Fruit fly (Drosophila melanogaster) whole organism, embryonic: Measurements from ENCODE around the gene scrib.

Experiments used
- Ada2b ChIP-seq: fragments of 200-800 bp; sonication (Bioruptor generic); IDR thresholded peaks from 2 replicates; pipeline ENCODE4 v1.3.6; 2022; ENCODE audit warnings: missing biosample characterization, missing genetic modification characterization
- B-H1 ChIP-seq: fragments of 200-800 bp; sonication (Bioruptor generic); IDR thresholded peaks from 3 replicates; pipeline ENCODE4 v1.3.6; 2022; ENCODE audit warnings: missing biosample characterization, missing genetic modification characterization
- CG10147 ChIP-seq: fragments of 200-800 bp; sonication (Bioruptor generic); optimal IDR thresholded peaks from 2 replicates; lab custom pipeline; 2019; ENCODE audit warnings: missing biosample characterization, mild to moderate bottlenecking, missing genetic modification characterization, moderate library complexity
- CG10321 ChIP-seq: fragments of 200-800 bp; sonication (Bioruptor generic); IDR thresholded peaks from 2 replicates; pipeline ENCODE4 v1.3.6; 2022; ENCODE audit warnings: missing biosample characterization, missing genetic modification characterization
- CG10431 ChIP-seq: fragments of 200-800 bp; sonication (Bioruptor generic); optimal IDR thresholded peaks from 3 replicates; lab custom pipeline; 2018; ENCODE audit warnings: missing biosample characterization, mild to moderate bottlenecking, missing genetic modification characterization
- CG10654 ChIP-seq: fragments of 200-800 bp; sonication (Bioruptor generic); optimal IDR thresholded peaks from 2 replicates; lab custom pipeline; 2016; ENCODE audit warnings: missing biosample characterization, missing genetic modification characterization
- CG11247 ChIP-seq: fragments of 200-800 bp; sonication (Bioruptor generic); IDR thresholded peaks from 2 replicates; pipeline ENCODE4 v1.3.6; 2022; ENCODE audit warnings: missing biosample characterization, missing genetic modification characterization
- CG11456 ChIP-seq: fragments of 200-800 bp; sonication (Bioruptor generic); IDR thresholded peaks from 3 replicates; pipeline ENCODE4 v1.3.6; 2022; ENCODE audit warnings: missing biosample characterization, missing genetic modification characterization
- CG11696 ChIP-seq: fragments of 200-800 bp; sonication (Bioruptor generic); IDR thresholded peaks from 2 replicates; pipeline ENCODE4 v1.3.6; 2022; ENCODE audit warnings: missing biosample characterization, missing genetic modification characterization
- CG12236 ChIP-seq: fragments of 200-800 bp; sonication (Bioruptor generic); optimal IDR thresholded peaks from 2 replicates; lab custom pipeline; 2016; ENCODE audit warnings: missing biosample characterization, missing genetic modification characterization
- CG15696 ChIP-seq: fragments of 200-800 bp; sonication (Bioruptor generic); optimal IDR thresholded peaks from 2 replicates; lab custom pipeline; 2019; ENCODE audit warnings: missing biosample characterization, mild to moderate bottlenecking, missing genetic modification characterization, moderate library complexity
- CG16813 ChIP-seq: fragments of 200-800 bp; sonication (Bioruptor generic); IDR thresholded peaks from 3 replicates; pipeline ENCODE4 v1.3.6; 2022; ENCODE audit warnings: missing biosample characterization, missing genetic modification characterization; ENCODE audit not compliant: partially characterized antibody
- CG18262 ChIP-seq: fragments of 200-800 bp; optimal IDR thresholded peaks from 3 replicates; lab custom pipeline; 2019; ENCODE audit warnings: missing biosample characterization, mild to moderate bottlenecking, missing genetic modification characterization, moderate library complexity
- CG31365 ChIP-seq: fragments of 200-800 bp; sonication (Bioruptor generic); optimal IDR thresholded peaks from 2 replicates; lab custom pipeline; 2018; ENCODE audit warnings: missing biosample characterization, mild to moderate bottlenecking, missing genetic modification characterization
- CG33557 ChIP-seq: fragments of 200-800 bp; sonication (Bioruptor generic); optimal IDR thresholded peaks from 2 replicates; lab custom pipeline; 2019; ENCODE audit warnings: missing biosample characterization, mild to moderate bottlenecking, missing genetic modification characterization, moderate library complexity
- CG34224 ChIP-seq: fragments of 200-800 bp; sonication (Bioruptor generic); IDR thresholded peaks from 3 replicates; pipeline ENCODE4 v1.3.6; 2022; ENCODE audit warnings: missing biosample characterization, missing genetic modification characterization; ENCODE audit not compliant: partially characterized antibody
- CG4707 ChIP-seq: fragments of 200-800 bp; sonication (Bioruptor generic); optimal IDR thresholded peaks from 2 replicates; lab custom pipeline; 2018; ENCODE audit warnings: missing biosample characterization, mild to moderate bottlenecking, missing genetic modification characterization, moderate library complexity
- CG4854 ChIP-seq: fragments of 200-800 bp; sonication (Bioruptor generic); optimal IDR thresholded peaks from 2 replicates; lab custom pipeline; 2016; ENCODE audit warnings: missing biosample characterization, missing genetic modification characterization, inconsistent platforms
- CG5953 ChIP-seq: fragments of 200-800 bp; sonication (Bioruptor generic); IDR thresholded peaks from 2 replicates; pipeline ENCODE4 v1.3.6; 2022; ENCODE audit warnings: missing biosample characterization, missing genetic modification characterization
- CG6689 ChIP-seq: fragments of 200-800 bp; sonication (Bioruptor generic); IDR thresholded peaks from 2 replicates; pipeline ENCODE4 v1.3.6; 2022; ENCODE audit warnings: missing biosample characterization, missing genetic modification characterization
- CG6791 ChIP-seq: fragments of 200-800 bp; sonication (Bioruptor generic); IDR thresholded peaks from 3 replicates; pipeline ENCODE4 v1.3.6; 2022; ENCODE audit warnings: missing biosample characterization, missing genetic modification characterization; ENCODE audit not compliant: partially characterized antibody
- CG8089 ChIP-seq: fragments of 200-800 bp; sonication (Bioruptor generic); optimal IDR thresholded peaks from 3 replicates; lab custom pipeline; 2016; ENCODE audit warnings: missing biosample characterization, missing genetic modification characterization
- CG8359 ChIP-seq: fragments of 200-800 bp; sonication (Bioruptor generic); optimal IDR thresholded peaks from 2 replicates; lab custom pipeline; 2017; ENCODE audit warnings: missing biosample characterization, mild to moderate bottlenecking, missing genetic modification characterization, borderline replicate concordance
- CG9797 ChIP-seq: fragments of 200-800 bp; sonication (Bioruptor generic); optimal IDR thresholded peaks from 3 replicates; lab custom pipeline; 2018; ENCODE audit warnings: missing biosample characterization, mild to moderate bottlenecking, missing genetic modification characterization
- Dip3 ChIP-seq: fragments of 200-800 bp; sonication (Bioruptor generic); optimal IDR thresholded peaks from 3 replicates; lab custom pipeline; 2016; ENCODE audit warnings: missing biosample characterization, missing genetic modification characterization
- E2f2 ChIP-seq: fragments of 200-800 bp; sonication (Bioruptor generic); IDR thresholded peaks from 2 replicates; pipeline ENCODE4 v1.3.6; 2022; ENCODE audit warnings: missing biosample characterization, missing genetic modification characterization
- Ets97D ChIP-seq: fragments of 200-800 bp; sonication (Bioruptor generic); optimal IDR thresholded peaks from 3 replicates; lab custom pipeline; 2016; ENCODE audit warnings: missing biosample characterization, missing genetic modification characterization
- Fer3 ChIP-seq: fragments of 200-800 bp; sonication (Bioruptor generic); optimal IDR thresholded peaks from 2 replicates; lab custom pipeline; 2018; ENCODE audit warnings: missing biosample characterization, mild to moderate bottlenecking, missing genetic modification characterization, moderate library complexity
- HmgZ ChIP-seq: fragments of 200-800 bp; sonication (Bioruptor generic); optimal IDR thresholded peaks from 2 replicates; lab custom pipeline; 2018; ENCODE audit warnings: missing biosample characterization, mild to moderate bottlenecking, missing genetic modification characterization
- Hr51 ChIP-seq, 2 experiments: fragments of 200-800 bp; sonication (Bioruptor generic); optimal IDR thresholded peaks; 2 replicates in 1 of 2; 3 replicates in 1 of 2; lab custom pipeline; 2016 to 2018; ENCODE audit warnings: missing biosample characterization in 2 of 2, missing genetic modification characterization in 2 of 2, mild to moderate bottlenecking in 1 of 2, moderate library complexity in 1 of 2
- Med ChIP-seq: fragments of 200-800 bp; sonication (Bioruptor generic); peaks from one replicate; lab custom pipeline; 2016; ENCODE audit warnings: missing biosample characterization, missing genetic modification characterization, mild to moderate bottlenecking, inconsistent platforms, moderate library complexity
- Mrtf ChIP-seq: fragments of 200-800 bp; sonication (Bioruptor generic); IDR thresholded peaks from 3 replicates; pipeline ENCODE4 v1.3.6; 2022; ENCODE audit warnings: missing biosample characterization, missing genetic modification characterization
- Nf-YA ChIP-seq: fragments of 200-800 bp; sonication (Bioruptor generic); IDR thresholded peaks from 2 replicates; pipeline ENCODE4 v1.3.6; 2022; ENCODE audit warnings: missing biosample characterization, missing genetic modification characterization
- Scr ChIP-seq: fragments of 200-800 bp; sonication (Bioruptor generic); IDR thresholded peaks from 2 replicates; pipeline ENCODE4 v1.3.6; 2022; ENCODE audit warnings: missing biosample characterization, missing genetic modification characterization; ENCODE audit not compliant: partially characterized antibody
- Six4 ChIP-seq: fragments of 200-800 bp; sonication (Bioruptor generic); optimal IDR thresholded peaks from 2 replicates; lab custom pipeline; 2016; ENCODE audit warnings: missing biosample characterization, missing genetic modification characterization
- Taf1 ChIP-seq: fragments of 200-800 bp; sonication (Bioruptor generic); IDR thresholded peaks from 2 replicates; pipeline ENCODE4 v1.3.6; 2022; ENCODE audit warnings: missing biosample characterization, missing genetic modification characterization
- br ChIP-seq: fragments of >200 bp; optimal IDR thresholded peaks from 2 replicates; lab custom pipeline; 2017
- chif ChIP-seq, 2 experiments: fragments of 200-800 bp; sonication (Bioruptor generic); optimal IDR thresholded peaks; 3 replicates each; lab custom pipeline; 2016; ENCODE audit warnings: missing biosample characterization in 2 of 2, missing genetic modification characterization in 2 of 2
- crp ChIP-seq, 2 experiments: fragments of 200-800 bp; sonication (Bioruptor generic); optimal IDR thresholded peaks; 2 replicates in 1 of 2; 3 replicates in 1 of 2; lab custom pipeline; 2017; ENCODE audit warnings: missing biosample characterization in 2 of 2, missing genetic modification characterization in 2 of 2, mild to moderate bottlenecking in 1 of 2, moderate library complexity in 1 of 2
- en ChIP-seq: fragments of 200-800 bp; sonication (Bioruptor generic); optimal IDR thresholded peaks from 2 replicates; lab custom pipeline; 2016; ENCODE audit warnings: missing biosample characterization, missing genetic modification characterization
- ftz-f1 ChIP-seq: fragments of 200-800 bp; sonication (Bioruptor generic); optimal IDR thresholded peaks from 2 replicates; lab custom pipeline; 2016; ENCODE audit warnings: missing biosample characterization, missing genetic modification characterization
- mam ChIP-seq: fragments of 200-800 bp; sonication (Bioruptor generic); optimal IDR thresholded peaks from 3 replicates; lab custom pipeline; 2016; ENCODE audit warnings: missing biosample characterization, missing genetic modification characterization
- odd ChIP-seq: fragments of 200-800 bp; sonication (Bioruptor generic); optimal IDR thresholded peaks from 2 replicates; lab custom pipeline; 2017; ENCODE audit warnings: missing biosample characterization, mild to moderate bottlenecking, missing genetic modification characterization
- p53 ChIP-seq: fragments of 200-800 bp; sonication (Bioruptor generic); optimal IDR thresholded peaks from 2 replicates; lab custom pipeline; 2016; ENCODE audit warnings: missing biosample characterization, missing genetic modification characterization
- ro ChIP-seq: fragments of 200-800 bp; sonication (Bioruptor generic); IDR thresholded peaks from 2 replicates; pipeline ENCODE4 v1.3.6; 2022; ENCODE audit warnings: missing biosample characterization, missing genetic modification characterization
- sqz ChIP-seq: fragments of 200-800 bp; sonication (Bioruptor generic); optimal IDR thresholded peaks from 3 replicates; lab custom pipeline; 2018; ENCODE audit warnings: missing biosample characterization, mild to moderate bottlenecking, missing genetic modification characterization
- tll ChIP-seq, 2 experiments: fragments of 200-800 bp in 1 of 2; fragments of >200 bp in 1 of 2; sonication (Bioruptor generic) in 1 of 2; optimal IDR thresholded peaks; 2 replicates each; lab custom pipeline; 2017 to 2019; ENCODE audit warnings: missing biosample characterization in 2 of 2, missing genetic modification characterization in 2 of 2, mild to moderate bottlenecking in 1 of 2, moderate library complexity in 1 of 2
- tup ChIP-seq: fragments of 200-800 bp; sonication (Bioruptor generic); optimal IDR thresholded peaks from 2 replicates; lab custom pipeline; 2016; ENCODE audit warnings: missing biosample characterization, mild to moderate bottlenecking, missing genetic modification characterization, moderate library complexity
- vfl ChIP-seq: fragments of 200-800 bp; sonication (Bioruptor generic); optimal IDR thresholded peaks from 2 replicates; lab custom pipeline; 2016; ENCODE audit warnings: missing biosample characterization, missing genetic modification characterization
- zen ChIP-seq: fragments of 200-800 bp; sonication (Bioruptor generic); optimal IDR thresholded peaks from 3 replicates; lab custom pipeline; 2018; ENCODE audit warnings: missing biosample characterization, mild to moderate bottlenecking, missing genetic modification characterization, moderate library complexity

Gene scrib

DNA sequence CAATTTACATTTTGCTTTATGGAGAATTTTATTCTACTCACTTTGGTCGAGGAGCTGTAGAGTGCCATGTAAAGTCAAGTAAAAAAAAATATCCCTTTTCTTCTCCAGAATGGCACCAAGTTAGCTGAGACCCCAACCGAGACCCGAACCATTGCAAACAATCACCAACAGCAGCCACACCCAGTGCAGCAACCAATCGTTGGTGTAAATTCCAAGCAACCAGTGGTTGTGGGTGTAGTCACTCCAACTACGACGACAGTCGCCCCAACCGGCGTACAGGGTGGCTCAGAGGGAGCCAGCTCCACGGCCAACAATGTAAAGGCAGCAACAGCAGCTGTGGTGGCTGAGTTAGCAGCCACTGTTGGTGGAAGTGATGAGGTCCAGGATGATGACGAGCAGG is 30.7 kb downstream of the scrib start (continued):
- TF ChIP-seq Mrtf (GFP tag; lab: Robert Waterston, UW) (peak; percentile 37; the same call in 1 of the 3 replicates), en (GFP tag; lab: Kevin White, UChicago) (no peak), CG34224 (GFP tag; lab: Robert Waterston, UW) (no peak), zen (tag; lab: Kevin White, UChicago) (peak; percentile 2), Taf1 (no peak), CG31365 (peak; percentile 32), CG11247 (GFP tag; lab: Robert Waterston, UW) (0 out of 2 replicates have a peak, but pooled peaks have one; percentile 5), CG8359 (GFP tag; lab: Kevin White, UChicago) (no peak), E2f2 (GFP tag; lab: Robert Waterston, UW) (no peak), CG9797 (GFP tag; lab: Kevin White, UChicago) (no peak), CG10321 (GFP tag; lab: Robert Waterston, UW) (no peak), CG16813 (GFP tag; lab: Robert Waterston, UW) (peak; percentile 61), mam (peak; percentile 12), tup (GFP tag; lab: Kevin White, UChicago) (no peak), Nf-YA (GFP tag; lab: Robert Waterston, UW) (no peak), vfl (GFP tag; lab: Kevin White, UChicago) (peak; percentile 25), CG4854 (no peak), CG10147 (GFP tag; lab: Kevin White, UChicago) (peak; percentile 24), CG15696 (tag; lab: Kevin White, UChicago) (no peak), Scr (GFP tag; lab: Robert Waterston, UW) (peak; percentile 49; the same call in 1 of the 2 replicates), CG12236 (GFP tag; lab: Kevin White, UChicago) (peak; percentile 4), sqz (no peak), crp (GFP tag; optimal IDR thresholded peaks at IDR 0.05; lab: Kevin White, UChicago) (no peak), B-H1 (GFP tag; lab: Robert Waterston, UW) (no peak), Six4 (GFP tag; lab: Kevin White, UChicago) (peak; percentile 5), CG6791 (GFP tag; lab: Robert Waterston, UW) (peak; percentile 68; the same call in 2 of the 3 replicates), ro (no peak), chif (GFP tag; optimal IDR thresholded peaks at IDR 0.05; lab: Kevin White, UChicago) (peak in 1 of 2 experiments; percentile 5), p53 (GFP tag; lab: Kevin White, UChicago) (peak; percentile 20), CG33557 (GFP tag; lab: Kevin White, UChicago) (no peak), CG11696 (GFP tag; lab: Robert Waterston, UW) (no peak), CG5953 (peak; percentile 35; the same call in 1 of the 2 replicates), Dip3 (peak; percentile 55), CG6689 (GFP tag; lab: Robert Waterston, UW) (no peak), HmgZ (tag; lab: Kevin White, UChicago) (peak; percentile 91), Ets97D (GFP tag; lab: Kevin White, UChicago) (peak; percentile 52), CG8089 (GFP tag; lab: Kevin White, UChicago) (peak; percentile 19), Hr51 (GFP tag; optimal IDR thresholded peaks at IDR 0.05; lab: Kevin White, UChicago) (peak in 1 of 2 experiments; percentile 1), CG18262 (no peak), Ada2b (GFP tag; lab: Robert Waterston, UW) (no peak; the same call in 1 of the 2 replicates), CG10654 (GFP tag; lab: Kevin White, UChicago) (no peak), CG4707 (GFP tag; lab: Kevin White, UChicago) (no peak), ftz-f1 (GFP tag; lab: Kevin White, UChicago) (peak; percentile 60), br (no peak), CG10431 (GFP tag; lab: Kevin White, UChicago) (no peak), CG11456 (GFP tag; lab: Robert Waterston, UW) (peak; percentile 63; the same call in 2 of the 3 replicates), Fer3 (peak; percentile 31), tll (GFP tag; optimal IDR thresholded peaks at IDR 0.05; lab: Kevin White, UChicago) (no peak), odd (GFP tag; lab: Kevin White, UChicago) (no peak), Med (GFP tag; lab: Kevin White, UChicago) (peak; percentile 91)
